Worm (Caenorhabditis elegans) whole organism, dauer: ENCODE results near the gene nol-56.
"Not testable (repeated sequence)": the region's sequence is repeated elsewhere in the genome, so short reads cannot be mapped to it uniquely, and the experiment has no call there.

Experiments used
- unc-62 ChIP-seq: sonication (generic microtip); optimal IDR thresholded peaks from 2 replicates; lab custom pipeline; 2017; ENCODE audit warnings: missing biosample characterization, missing genetic modification reagents, missing genetic modification characterization

Gene nol-56

ce11 chrV:10358238-10358637, 5.5 kb upstream of the nol-56 start, which contains the start of gene ttll-15:
Gene ttll-15 (plus strand): TSS chrV:10358538.
- no peak for TF ChIP-seq unc-62 (GFP tag; lab: Kevin White, UChicago)

ce11 chrV:10357467-10357953, 4.7 kb upstream of the nol-56 start, which contains the start of gene ceeh-2:
Gene ceeh-2 (minus strand): TSS chrV:10357903.
- TF ChIP-seq unc-62 (GFP tag; lab: Kevin White, UChicago), result no peak

- TF ChIP-seq unc-62 (GFP tag; lab: Kevin White, UChicago), result no peak
Measured at ce11 chrV:10355773-10356335, 3.1 kb upstream of the nol-56 start, which contains the start of gene sluh-7. Gene sluh-7 (minus strand): TSS chrV:10355823.

ce11 chrV:10350054-10350453, 2.7 kb downstream of the nol-56 start, which contains the start of gene K07C5.9:
Gene K07C5.9 (minus strand): TSS chrV:10350154.
- TF ChIP-seq unc-62 (GFP tag; lab: Kevin White, UChicago), result no peak

- no peak for TF ChIP-seq unc-62 (GFP tag; lab: Kevin White, UChicago)
Measured at ce11 chrV:10342904-10343303, 9.9 kb downstream of the nol-56 start, which contains the start of gene K07C5.3. Gene K07C5.3 (plus strand): TSS chrV:10343032.

- TF ChIP-seq unc-62 (GFP tag; lab: Kevin White, UChicago), result not testable (repeated sequence)
Measured at ce11 chrV:10341905-10342328, 10.9 kb downstream of the nol-56 start, which contains the start of gene K07C5.13. Gene K07C5.13 (plus strand): TSS chrV:10342055.

DNA sequence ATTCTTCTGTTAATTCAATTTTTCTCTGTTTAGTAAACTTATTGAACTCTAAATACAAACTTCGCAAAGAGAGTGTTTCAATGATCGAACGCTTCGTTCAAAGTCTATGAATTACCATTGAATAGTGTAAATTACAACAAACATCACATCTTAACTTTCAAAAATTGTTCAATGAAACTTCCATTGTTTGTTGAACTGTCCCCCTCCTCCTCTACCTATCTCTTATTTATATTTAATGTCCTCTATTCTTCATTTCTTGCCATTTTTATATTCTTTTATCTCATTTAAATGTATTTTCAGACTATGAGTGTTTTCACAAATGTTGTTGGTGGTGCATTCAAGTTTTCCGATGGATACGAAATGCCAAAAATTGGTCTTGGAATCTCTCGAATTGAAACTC, 13.6 kb downstream of the nol-56 start, which contains the start of gene K07C5.2:
Gene K07C5.2, plus strand, starts transcription at position 301 of the 400 bp plus-strand sequence.
- TF ChIP-seq unc-62 (GFP tag; lab: Kevin White, UChicago), result no peak

ce11 chrV:10338305-10338992, 14.3 kb downstream of the nol-56 start, which contains the start of gene arx-2:
Gene arx-2 (minus strand): TSS chrV:10338355.
- TF ChIP-seq unc-62 (GFP tag; lab: Kevin White, UChicago), result no peak

- TF ChIP-seq unc-62 (GFP tag; lab: Kevin White, UChicago), result no peak
Measured at ce11 chrV:10333843-10334242, 18.9 kb downstream of the nol-56 start.

ce11 chrV:10332012-10332411, 20.8 kb downstream of the nol-56 start, which contains the start of gene crm-1:
Gene crm-1 (minus strand): TSS chrV:10332112.
- no peak for TF ChIP-seq unc-62 (GFP tag; lab: Kevin White, UChicago)

DNA sequence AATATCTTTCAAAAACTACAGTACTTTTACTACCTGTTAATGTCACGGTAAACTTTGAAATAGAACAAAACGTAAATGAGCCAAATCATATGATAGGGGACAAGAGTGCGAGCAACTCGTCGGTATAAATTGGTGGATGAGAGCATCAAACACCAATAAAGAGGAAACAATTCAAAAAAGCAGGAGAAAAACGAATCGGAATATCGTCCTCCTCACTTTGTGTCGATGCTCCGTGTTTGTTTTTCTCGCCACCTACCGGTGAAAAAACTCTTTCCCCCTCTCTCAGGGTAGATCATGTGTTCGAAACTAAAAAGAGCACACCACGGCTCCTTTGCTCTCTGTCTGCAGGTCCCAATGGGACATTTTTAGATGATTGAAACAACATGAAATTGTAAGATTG, 24.7 kb downstream of the nol-56 start:
- no peak for TF ChIP-seq unc-62 (GFP tag; lab: Kevin White, UChicago)

ce11 chrV:10323537-10323936, 29.2 kb downstream of the nol-56 start:
- no peak for TF ChIP-seq unc-62 (GFP tag; lab: Kevin White, UChicago)

ce11 chrV:10320101-10320761, 32.5 kb downstream of the nol-56 start, which contains the start of the genes gna-1 and B0024.13:
Gene gna-1 (minus strand): TSS chrV:10320151.
Gene B0024.13 (plus strand): TSS chrV:10320711.
- TF ChIP-seq unc-62 (GFP tag; lab: Kevin White, UChicago), result no peak

DNA sequence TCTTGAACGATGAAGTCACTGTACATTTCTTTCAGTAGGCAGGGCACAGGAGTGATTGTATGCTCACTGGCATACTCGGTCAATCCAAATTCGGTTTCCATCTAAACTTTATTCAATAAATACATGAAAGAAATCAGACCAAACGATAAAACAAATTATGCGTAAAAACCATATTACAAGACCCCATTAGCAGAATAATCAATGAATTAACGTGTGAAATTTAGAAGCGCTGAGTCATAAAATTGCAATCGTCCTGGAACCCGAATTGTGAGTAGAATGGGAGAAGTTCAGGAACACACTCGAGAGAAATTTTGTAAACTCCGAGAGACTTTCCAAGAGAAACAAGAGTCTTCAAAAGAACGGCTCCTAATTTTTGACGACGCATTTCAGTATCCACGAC, 33.3 kb downstream of the nol-56 start, which contains the start of gene B0024.11:
Gene B0024.11, minus strand, starts transcription at position 101 of the 400 bp plus-strand sequence.
- no peak for TF ChIP-seq unc-62 (GFP tag; lab: Kevin White, UChicago)

- TF ChIP-seq unc-62 (GFP tag; lab: Kevin White, UChicago), result no peak
Measured at ce11 chrV:10317294-10317693, 35.5 kb downstream of the nol-56 start, which contains the start of gene asps-1. Gene asps-1 (minus strand): TSS chrV:10317394.
